Fruit fly (Drosophila melanogaster): Measurements from ENCODE around the gene CG15130.

The CG15130 gene

DNA sequence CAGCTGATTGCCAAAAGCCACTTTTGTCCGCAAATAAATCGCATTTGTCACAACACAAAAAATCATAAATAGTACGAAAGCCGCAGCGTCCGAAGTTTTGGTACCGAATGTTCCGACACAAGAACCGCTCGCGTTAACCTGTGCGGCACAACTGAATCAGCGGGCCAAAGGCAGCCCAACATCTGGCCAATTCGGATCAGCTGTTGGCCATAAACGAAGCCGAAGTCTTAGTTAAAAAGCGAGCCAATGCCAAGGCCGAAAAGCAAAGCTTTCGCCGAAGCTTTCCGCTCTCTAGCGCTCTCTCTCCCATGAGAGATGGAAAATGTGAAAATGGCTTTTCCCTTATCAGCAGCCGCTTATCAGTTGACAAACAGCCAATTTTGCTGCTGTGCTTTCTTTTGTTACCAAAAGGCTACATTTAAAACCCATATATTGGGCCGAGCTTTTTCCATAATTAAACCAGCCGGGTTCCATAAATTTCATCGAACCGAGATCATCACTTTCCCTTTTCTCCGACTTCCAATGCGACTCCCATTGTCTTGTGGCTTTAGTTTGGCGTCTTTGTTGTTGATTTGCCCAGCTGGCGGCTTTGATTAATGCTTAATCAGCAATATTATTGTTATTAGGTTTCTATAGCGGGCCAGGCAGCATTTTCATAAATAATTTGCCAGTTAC is 42.2 kb downstream of the CG15130 start, which contains the start of gene CG16798 (continued):
- TF ChIP-seq CG18599 (GFP tag; optimal IDR thresholded peaks at IDR 0.05) (no peak), CG11560 (tag; IDR thresholded peaks at IDR 0.05) (no peak), abd-A (tag; optimal IDR thresholded peaks at IDR 0.05) (peak; percentile 77), lab (GFP tag; optimal IDR thresholded peaks at IDR 0.05) (peak; percentile 6), Sry-δ (GFP tag; optimal IDR thresholded peaks at IDR 0.05) (no peak), HmgZ (tag; optimal IDR thresholded peaks at IDR 0.05) (no peak), CG12659 (GFP tag; optimal IDR thresholded peaks at IDR 0.05) (no peak), Tbp (GFP tag; optimal IDR thresholded peaks at IDR 0.05) (no peak), hb (GFP tag; IDR thresholded peaks at IDR 0.05; ENCODE audit: partially characterized antibody) (0 out of 3 replicates have a peak, but pooled peaks have one; percentile 56), lov (optimal IDR thresholded peaks at IDR 0.05) (no peak), lov (GFP tag; IDR thresholded peaks at IDR 0.05) (no peak), Jarid2 (GFP tag; optimal IDR thresholded peaks at IDR 0.05) (peak; percentile 68), CG31388 (GFP tag; optimal IDR thresholded peaks at IDR 0.05) (no peak), crc (GFP tag; optimal IDR thresholded peaks at IDR 0.05) (no peak), CG11456 (GFP tag; IDR thresholded peaks at IDR 0.05) (0 out of 3 replicates have a peak, but pooled peaks have one; percentile 44), CG1792 (GFP tag; optimal IDR thresholded peaks at IDR 0.05) (no peak), ap (GFP tag; IDR thresholded peaks at IDR 0.05) (no peak), repo (GFP tag; optimal IDR thresholded peaks at IDR 0.05) (no peak), kay (GFP tag; optimal IDR thresholded peaks at IDR 0.05) (no peak), Trl (optimal IDR thresholded peaks at IDR 0.05) (peak; percentile 38 to 54), Trl (GFP tag; optimal IDR thresholded peaks at IDR 0.05) (no peak), hkb (optimal IDR thresholded peaks at IDR 0.05) (no peak), hkb (GFP tag; IDR thresholded peaks at IDR 0.05) (no peak), Nf-YB (GFP tag; optimal IDR thresholded peaks at IDR 0.05) (peak; percentile 38), Blimp-1 (GFP tag; optimal IDR thresholded peaks at IDR 0.05) (peak; percentile 94), CG30431 (GFP tag; optimal IDR thresholded peaks at IDR 0.05) (no peak), phol (tag; optimal IDR thresholded peaks at IDR 0.05) (no peak), dysf (GFP tag; IDR thresholded peaks at IDR 0.05) (no peak), pita (GFP tag; optimal IDR thresholded peaks at IDR 0.05) (no peak), Lhr (GFP tag; optimal IDR thresholded peaks at IDR 0.05) (no peak), trh (GFP tag; optimal IDR thresholded peaks at IDR 0.05) (no peak), CG11398 (GFP tag; optimal IDR thresholded peaks at IDR 0.05) (no peak), CG12219 (GFP tag; optimal IDR thresholded peaks at IDR 0.05) (no peak), Ada2b (GFP tag; IDR thresholded peaks at IDR 0.05) (no peak), CG32772 (GFP tag; IDR thresholded peaks at IDR 0.05) (no peak), CG18011 (GFP tag; optimal IDR thresholded peaks at IDR 0.05) (no peak), dmrt99B (tag; optimal IDR thresholded peaks at IDR 0.05) (no peak), Hmr (GFP tag; optimal IDR thresholded peaks at IDR 0.05) (no peak), tup (GFP tag; optimal IDR thresholded peaks at IDR 0.05) (no peak), CG6854 (GFP tag; optimal IDR thresholded peaks at IDR 0.05) (no peak), gcm (GFP tag; optimal IDR thresholded peaks at IDR 0.05) (no peak), CG8924 (tag; optimal IDR thresholded peaks at IDR 0.05) (no peak), CG9437 (GFP tag; optimal IDR thresholded peaks at IDR 0.05) (no peak), CG2202 (tag; optimal IDR thresholded peaks at IDR 0.05) (no peak), CG15514 (GFP tag; optimal IDR thresholded peaks at IDR 0.05) (no peak), tna (GFP tag; IDR thresholded peaks at IDR 0.05; ENCODE audit: partially characterized antibody) (no peak), Optix (GFP tag; IDR thresholded peaks at IDR 0.05) (no peak), Bgb (GFP tag; IDR thresholded peaks at IDR 0.05; ENCODE audit: partially characterized antibody) (peak; percentile 34; the same call in 1 of the 2 replicates), zen2 (GFP tag; IDR thresholded peaks at IDR 0.05; ENCODE audit: partially characterized antibody) (peak; percentile 47; the same call in 1 of the 3 replicates), D19A (tag; optimal IDR thresholded peaks at IDR 0.05) (no peak)

Measured in whole organism, embryonic.